Worm (Caenorhabditis elegans) whole organism, L4/young adult: ENCODE data around the gene pac-1.

Experiments
- dao-5 ChIP-seq: sonication (generic microtip); optimal IDR thresholded peaks from 2 replicates; lab custom pipeline; 2016; ENCODE audit warnings: missing genotype, missing genetic modification characterization, moderate library complexity, missing compliant biosample characterization
- him-1 ChIP-seq: sonication (generic microtip); optimal IDR thresholded peaks from 2 replicates; lab custom pipeline; 2016; ENCODE audit warnings: missing genotype, missing genetic modification reagents, missing genetic modification characterization, missing compliant biosample characterization

DNA sequence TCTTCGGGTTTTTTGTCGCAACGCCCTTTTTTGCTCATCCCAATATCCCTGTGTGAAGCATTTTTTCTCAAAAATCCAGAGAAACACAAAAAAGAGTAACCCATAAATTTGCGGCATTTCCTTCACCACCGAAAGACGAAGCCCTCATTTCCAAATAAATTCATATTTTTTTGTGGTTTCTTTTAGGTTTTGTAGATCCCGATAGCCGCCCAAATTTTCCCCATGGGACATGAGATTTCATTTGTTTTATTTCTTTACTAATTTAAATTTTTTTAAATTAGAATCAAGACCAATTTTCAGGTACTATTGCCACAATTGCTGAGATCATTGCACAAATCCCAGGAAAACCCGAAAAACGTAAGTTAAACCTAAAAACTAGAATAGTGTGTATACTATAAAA, 28.1 kb upstream of the pac-1 start, which contains the start of gene mig-39:
- TF ChIP-seq him-1 (no peak), dao-5 (tag; lab: Kevin White, UChicago) (no peak)
